Worm (Caenorhabditis elegans) whole organism, L3 larva: ENCODE measurements around the gene ZK180.5.

Source experiments
- aly-2 ChIP-seq: fragments of 150-350 bp; optimal IDR thresholded peaks from 2 replicates; lab custom pipeline; 2014; ENCODE audit warnings: missing biosample characterization, missing genetic modification characterization
- ceh-28 ChIP-seq: fragments of 150-350 bp; optimal IDR thresholded peaks from 2 replicates; lab custom pipeline; 2014; ENCODE audit warnings: missing biosample characterization, missing genetic modification reagents, missing genetic modification characterization
- daf-12 ChIP-seq: fragments of 150-350 bp; optimal IDR thresholded peaks from 2 replicates; lab custom pipeline; 2014; ENCODE audit warnings: missing biosample characterization, missing genetic modification reagents, missing genetic modification characterization
- nfya-1 ChIP-seq: sonication (generic microtip); optimal IDR thresholded peaks from 2 replicates; lab custom pipeline; 2017; ENCODE audit warnings: missing genetic modification characterization, mild to moderate bottlenecking, missing compliant biosample characterization, antibody characterized with exemption, moderate library complexity; ENCODE audit not compliant: insufficient read depth
- nhr-12 ChIP-seq: fragments of 150-350 bp; optimal IDR thresholded peaks from 2 replicates; lab custom pipeline; 2014; ENCODE audit warnings: missing biosample characterization, missing genetic modification characterization
- nhr-237 ChIP-seq: fragments of 150-350 bp; optimal IDR thresholded peaks from 2 replicates; lab custom pipeline; 2014; ENCODE audit warnings: missing biosample characterization, missing genetic modification characterization
- nhr-76 ChIP-seq: fragments of 150-350 bp; sonication (generic microtip); optimal IDR thresholded peaks from 5 replicates; lab custom pipeline; 2014; ENCODE audit warnings: missing biosample characterization, missing genetic modification characterization
- skn-1 ChIP-seq: fragments of 150-350 bp; optimal IDR thresholded peaks from 2 replicates; lab custom pipeline; 2014; ENCODE audit warnings: missing biosample characterization, missing genetic modification characterization
- unc-62 ChIP-seq: fragments of 150-350 bp; sonication (generic microtip); optimal IDR thresholded peaks from 4 replicates; lab custom pipeline; 2014; ENCODE audit warnings: missing biosample characterization, missing genetic modification reagents, missing genetic modification characterization
- zag-1 ChIP-seq: fragments of 150-350 bp; optimal IDR thresholded peaks from 2 replicates; lab custom pipeline; 2014; ENCODE audit warnings: missing biosample characterization, missing genetic modification characterization
- ztf-4 ChIP-seq: fragments of 150-350 bp; optimal IDR thresholded peaks from 2 replicates; lab custom pipeline; 2014; ENCODE audit warnings: missing biosample characterization, missing genetic modification characterization

ce11 chrIV:4506637-4507036, 10.3 kb downstream of the ZK180.5 start, which contains the start of gene gbb-2:
- TF ChIP-seq nfya-1 (peak; percentile 38), ceh-28 (tag; lab: Kevin White, UChicago) (no peak), ztf-4 (tag; lab: Kevin White, UChicago) (no peak), nhr-12 (tag; lab: Kevin White, UChicago) (no peak), skn-1 (no peak), zag-1 (tag; lab: Kevin White, UChicago) (no peak), daf-12 (tag; lab: Kevin White, UChicago) (no peak), aly-2 (tag; lab: Kevin White, UChicago) (no peak), unc-62 (GFP tag; lab: Kevin White, UChicago) (no peak), nhr-76 (tag; lab: Kevin White, UChicago) (no peak), nhr-237 (tag; lab: Kevin White, UChicago) (no peak)
